Fruit fly (Drosophila melanogaster): ENCODE data around the gene CG46339.

The CG46339 gene

dm6 chr3R:26888086-26888724 lies 27.4 kb upstream of the CG46339 start (continued):
- TF ChIP-seq CG13894 (tag; optimal IDR thresholded peaks at IDR 0.05) (peak; percentile 81), pnt (GFP tag; optimal IDR thresholded peaks at IDR 0.05) (peak; percentile 30), CG15601 (tag; optimal IDR thresholded peaks at IDR 0.05) (peak; percentile 35), Fer3 (tag; optimal IDR thresholded peaks at IDR 0.05) (peak; percentile 5), tgo (GFP tag; IDR thresholded peaks at IDR 0.05) (peak; percentile 57; the same call in 2 of the 3 replicates), Hr51 (GFP tag; optimal IDR thresholded peaks at IDR 0.05) (peak; percentile 1 to 66), CG18619 (GFP tag; optimal IDR thresholded peaks at IDR 0.05) (peak; percentile 14), Med (GFP tag) (peak; percentile 88), Eip74EF (GFP tag; optimal IDR thresholded peaks at IDR 0.05) (peak in 1 of 2 experiments; percentile 60), Lim3 (GFP tag; IDR thresholded peaks at IDR 0.05) (no peak), slbo (GFP tag; IDR thresholded peaks at IDR 0.05) (peak; percentile 47; the same call in 1 of the 2 replicates), CG4854 (GFP tag; optimal IDR thresholded peaks at IDR 0.05) (no peak), E2f1 (GFP tag; IDR thresholded peaks at IDR 0.05) (0 out of 2 replicates have a peak, but pooled peaks have one; percentile 16), bcd (GFP tag; optimal IDR thresholded peaks at IDR 0.05) (peak; percentile 4), CG13287 (GFP tag; IDR thresholded peaks at IDR 0.05; ENCODE audit: partially characterized antibody) (no peak), nerfin-2 (GFP tag; IDR thresholded peaks at IDR 0.05; ENCODE audit: partially characterized antibody) (no peak), unpg (GFP tag; optimal IDR thresholded peaks at IDR 0.05) (peak; percentile 67), tap (tag; optimal IDR thresholded peaks at IDR 0.05) (peak; percentile 9), Sox100B (GFP tag; optimal IDR thresholded peaks at IDR 0.05) (peak; percentile 32), Atf-2 (GFP tag; optimal IDR thresholded peaks at IDR 0.05) (no peak), sens-2 (GFP tag; IDR thresholded peaks at IDR 0.05) (no peak), al (GFP tag; IDR thresholded peaks at IDR 0.05) (peak; percentile 53; the same call in 1 of the 2 replicates), bowl (GFP tag; IDR thresholded peaks at IDR 0.05) (no peak), CG15269 (tag; optimal IDR thresholded peaks at IDR 0.05) (peak; percentile 77), CG2678 (tag; optimal IDR thresholded peaks at IDR 0.05) (peak; percentile 80), Asciz (GFP tag; optimal IDR thresholded peaks at IDR 0.05) (peak; percentile 25), CG8944 (GFP tag; optimal IDR thresholded peaks at IDR 0.05) (no peak), sr (GFP tag; IDR thresholded peaks at IDR 0.05) (peak; percentile 78), sob (GFP tag; IDR thresholded peaks at IDR 0.05) (peak; percentile 30; the same call in 1 of the 2 replicates), BtbVII (GFP tag; optimal IDR thresholded peaks at IDR 0.05) (peak; percentile 47), pan (optimal IDR thresholded peaks at IDR 0.05) (no peak), pan (GFP tag; optimal IDR thresholded peaks at IDR 0.05 in 1 of 2, IDR thresholded peaks at IDR 0.05 in 1 of 2) (peak in 1 of 2 experiments; percentile 62), CG11504 (tag; optimal IDR thresholded peaks at IDR 0.05) (peak; percentile 59), stwl (tag; optimal IDR thresholded peaks at IDR 0.05) (no peak), ab (GFP tag; optimal IDR thresholded peaks at IDR 0.05) (peak; percentile 30), dm (GFP tag; optimal IDR thresholded peaks at IDR 0.05) (peak; percentile 16), CG12391 (tag; optimal IDR thresholded peaks at IDR 0.05) (peak; percentile 57), Xrp1 (GFP tag; IDR thresholded peaks at IDR 0.05) (0 out of 2 replicates have a peak, but pooled peaks have one; percentile 35), fd3F (GFP tag; optimal IDR thresholded peaks at IDR 0.05) (peak; percentile 42), CG12155 (GFP tag; optimal IDR thresholded peaks at IDR 0.05) (peak; percentile 17), CG12769 (tag; optimal IDR thresholded peaks at IDR 0.05) (peak; percentile 27), Abd-B (GFP tag; optimal IDR thresholded peaks at IDR 0.05) (peak; percentile 55), zfh1 (GFP tag; IDR thresholded peaks at IDR 0.05) (peak; percentile 34; the same call in 1 of the 3 replicates), Oli (tag; optimal IDR thresholded peaks at IDR 0.05) (peak; percentile 61), CG33557 (GFP tag; optimal IDR thresholded peaks at IDR 0.05) (no peak), CG2712 (tag; optimal IDR thresholded peaks at IDR 0.05) (peak; percentile 56), PHDP (tag; optimal IDR thresholded peaks at IDR 0.05) (peak; percentile 54), Nf-YC (tag; optimal IDR thresholded peaks at IDR 0.05) (peak; percentile 58)
